Fruit fly (Drosophila melanogaster) whole organism, embryonic: ENCODE measurements around the gene CG10445.

Experiments
- B-H2 ChIP-seq: fragments of 200-800 bp; sonication (Bioruptor generic); optimal IDR thresholded peaks from 2 replicates; lab custom pipeline; 2018; ENCODE audit warnings: missing biosample characterization, mild to moderate bottlenecking, missing genetic modification characterization
- Blimp-1 ChIP-seq: fragments of 200-800 bp; sonication (Bioruptor generic); optimal IDR thresholded peaks from 3 replicates; lab custom pipeline; 2018; ENCODE audit warnings: missing biosample characterization, missing genetic modification characterization, mild to moderate bottlenecking, moderate library complexity, missing genetic modification reagents
- CG15479 ChIP-seq: fragments of 200-800 bp; sonication (Bioruptor generic); optimal IDR thresholded peaks from 3 replicates; lab custom pipeline; 2019; ENCODE audit warnings: missing biosample characterization, mild to moderate bottlenecking, missing genetic modification characterization, moderate library complexity
- CG2199 ChIP-seq: fragments of 200-800 bp; sonication (Bioruptor generic); IDR thresholded peaks from 3 replicates; pipeline ENCODE4 v1.3.6; 2022; ENCODE audit warnings: missing biosample characterization, missing genetic modification characterization
- CG2712 ChIP-seq: fragments of 200-800 bp; optimal IDR thresholded peaks from 3 replicates; lab custom pipeline; 2019; ENCODE audit warnings: missing biosample characterization, mild to moderate bottlenecking, missing genetic modification characterization, moderate library complexity
- CG31365 ChIP-seq: fragments of 200-800 bp; sonication (Bioruptor generic); optimal IDR thresholded peaks from 2 replicates; lab custom pipeline; 2018; ENCODE audit warnings: missing biosample characterization, mild to moderate bottlenecking, missing genetic modification characterization
- CG31441 ChIP-seq: fragments of 200-800 bp; sonication (Bioruptor generic); IDR thresholded peaks from 2 replicates; pipeline ENCODE4 v1.3.6; 2022; ENCODE audit warnings: missing biosample characterization, missing genetic modification characterization
- CG3163 ChIP-seq: fragments of 200-800 bp; sonication (Bioruptor generic); optimal IDR thresholded peaks from 3 replicates; lab custom pipeline; 2016; ENCODE audit warnings: missing biosample characterization, missing genetic modification characterization
- CG34224 ChIP-seq: fragments of 200-800 bp; sonication (Bioruptor generic); IDR thresholded peaks from 3 replicates; pipeline ENCODE4 v1.3.6; 2022; ENCODE audit warnings: missing biosample characterization, missing genetic modification characterization; ENCODE audit not compliant: partially characterized antibody
- CG42726 ChIP-seq: fragments of 200-800 bp; sonication (Bioruptor generic); IDR thresholded peaks from 2 replicates; pipeline ENCODE4 v1.3.6; 2022; ENCODE audit warnings: missing biosample characterization, missing genetic modification characterization; ENCODE audit not compliant: partially characterized antibody
- CG5953 ChIP-seq: fragments of 200-800 bp; sonication (Bioruptor generic); IDR thresholded peaks from 2 replicates; pipeline ENCODE4 v1.3.6; 2022; ENCODE audit warnings: missing biosample characterization, missing genetic modification characterization
- CG6683 ChIP-seq: fragments of 200-800 bp; sonication (Bioruptor generic); optimal IDR thresholded peaks from 2 replicates; lab custom pipeline; 2017; ENCODE audit warnings: missing biosample characterization, mild to moderate bottlenecking, missing genetic modification characterization, missing genetic modification reagents
- CG8089 ChIP-seq: fragments of 200-800 bp; sonication (Bioruptor generic); optimal IDR thresholded peaks from 3 replicates; lab custom pipeline; 2016; ENCODE audit warnings: missing biosample characterization, missing genetic modification characterization
- CG9437 ChIP-seq: fragments of 200-800 bp; sonication (Bioruptor generic); optimal IDR thresholded peaks from 2 replicates; lab custom pipeline; 2018; ENCODE audit warnings: missing biosample characterization, mild to moderate bottlenecking, missing genetic modification characterization
- CG9727 ChIP-seq: fragments of 200-800 bp; sonication (Bioruptor generic); optimal IDR thresholded peaks from 3 replicates; lab custom pipeline; 2017; ENCODE audit warnings: missing biosample characterization, mild to moderate bottlenecking, missing genetic modification characterization
- Drgx ChIP-seq: fragments of 200-800 bp; sonication (Bioruptor generic); IDR thresholded peaks from 2 replicates; pipeline ENCODE4 v1.3.6; 2022; ENCODE audit warnings: missing biosample characterization, missing genetic modification characterization
- Ets65A ChIP-seq: fragments of 200-800 bp; sonication (Bioruptor generic); peaks from one replicate; lab custom pipeline; 2016; ENCODE audit warnings: missing biosample characterization, missing genetic modification characterization
- Hand ChIP-seq: fragments of 200-800 bp; sonication (Bioruptor generic); optimal IDR thresholded peaks from 2 replicates; lab custom pipeline; 2017; ENCODE audit warnings: mild to moderate bottlenecking, missing biosample characterization, missing genetic modification reagents, missing genetic modification characterization
- Hmr ChIP-seq: fragments of 200-800 bp; sonication (Bioruptor generic); optimal IDR thresholded peaks from 3 replicates; lab custom pipeline; 2017; ENCODE audit warnings: mild to moderate bottlenecking, missing biosample characterization, missing genetic modification reagents, missing genetic modification characterization
- Jarid2 ChIP-seq: fragments of 200-800 bp; sonication (Bioruptor generic); optimal IDR thresholded peaks from 3 replicates; lab custom pipeline; 2017; ENCODE audit warnings: mild to moderate bottlenecking, missing biosample characterization, missing genetic modification reagents, missing genetic modification characterization
- Nf-YB ChIP-seq: fragments of 200-800 bp; sonication (Bioruptor generic); optimal IDR thresholded peaks from 3 replicates; lab custom pipeline; 2019; ENCODE audit warnings: missing biosample characterization, mild to moderate bottlenecking, missing genetic modification characterization, moderate library complexity
- Nf-YC ChIP-seq: fragments of 200-800 bp; optimal IDR thresholded peaks from 3 replicates; lab custom pipeline; 2019; ENCODE audit warnings: missing biosample characterization, mild to moderate bottlenecking, missing genetic modification characterization, moderate library complexity
- Oaz ChIP-seq: fragments of 200-800 bp; sonication (Bioruptor generic); IDR thresholded peaks from 2 replicates; pipeline ENCODE4 v1.3.6; 2022; ENCODE audit warnings: missing biosample characterization, missing genetic modification characterization
- Ssrp ChIP-seq: fragments of 200-800 bp; sonication (Bioruptor generic); optimal IDR thresholded peaks from 2 replicates; lab custom pipeline; 2018; ENCODE audit warnings: missing biosample characterization, mild to moderate bottlenecking, missing genetic modification characterization, moderate library complexity
- Trl ChIP-seq, 3 experiments: fragments of >200 bp in 2 of 3; fragments of 200-800 bp in 1 of 3; sonication (Bioruptor generic) in 1 of 3; optimal IDR thresholded peaks; 2 replicates in 1 of 3; 3 replicates in 2 of 3; lab custom pipeline; 2016 to 2017; ENCODE audit warnings: missing biosample characterization in 1 of 3, missing genetic modification characterization in 1 of 3
- Xrp1 ChIP-seq: fragments of 200-800 bp; sonication (Bioruptor generic); IDR thresholded peaks from 2 replicates; pipeline ENCODE4 v1.3.6; 2022; ENCODE audit warnings: missing biosample characterization, missing genetic modification characterization
- bigmax ChIP-seq: fragments of 200-800 bp; sonication (Bioruptor generic); optimal IDR thresholded peaks from 2 replicates; lab custom pipeline; 2018; ENCODE audit warnings: missing biosample characterization, mild to moderate bottlenecking, missing genetic modification characterization
- cg ChIP-seq: fragments of 200-800 bp; sonication (Bioruptor generic); optimal IDR thresholded peaks from 3 replicates; lab custom pipeline; 2019; ENCODE audit warnings: missing biosample characterization, mild to moderate bottlenecking, missing genetic modification characterization, moderate library complexity
- chn ChIP-seq: fragments of 200-800 bp; sonication (Bioruptor generic); optimal IDR thresholded peaks from 2 replicates; lab custom pipeline; 2016; ENCODE audit warnings: missing biosample characterization, missing genetic modification characterization
- dmrt11E ChIP-seq: fragments of 200-800 bp; sonication (Bioruptor generic); optimal IDR thresholded peaks from 3 replicates; lab custom pipeline; 2018; ENCODE audit warnings: missing biosample characterization, mild to moderate bottlenecking, missing genetic modification characterization, moderate library complexity
- gem ChIP-seq: fragments of 200-800 bp; sonication (Bioruptor generic); optimal IDR thresholded peaks from 2 replicates; lab custom pipeline; 2019; ENCODE audit warnings: missing biosample characterization, mild to moderate bottlenecking, missing genetic modification characterization, moderate library complexity
- grn ChIP-seq: fragments of 200-800 bp; sonication (Bioruptor generic); optimal IDR thresholded peaks from 3 replicates; lab custom pipeline; 2017; ENCODE audit warnings: missing biosample characterization, missing genetic modification characterization
- hbn ChIP-seq: fragments of 200-800 bp; sonication (Bioruptor generic); IDR thresholded peaks from 2 replicates; pipeline ENCODE4 v1.3.6; 2022; ENCODE audit warnings: missing biosample characterization, missing genetic modification characterization; ENCODE audit not compliant: partially characterized antibody
- her ChIP-seq: fragments of 200-800 bp; sonication (Bioruptor generic); optimal IDR thresholded peaks from 2 replicates; lab custom pipeline; 2016; ENCODE audit warnings: missing biosample characterization, missing genetic modification characterization
- kni ChIP-seq: fragments of 200-800 bp; sonication (Bioruptor generic); optimal IDR thresholded peaks from 3 replicates; lab custom pipeline; 2017; ENCODE audit warnings: mild to moderate bottlenecking, missing biosample characterization, missing genetic modification reagents, missing genetic modification characterization
- org-1 ChIP-seq: fragments of 200-800 bp; sonication (Bioruptor generic); optimal IDR thresholded peaks from 2 replicates; lab custom pipeline; 2017; ENCODE audit warnings: missing biosample characterization, missing genetic modification characterization
- sens ChIP-seq: fragments of 200-800 bp; sonication (Bioruptor generic); peaks from one replicate; lab custom pipeline; 2016; ENCODE audit warnings: missing biosample characterization, missing genetic modification characterization
- slp2 ChIP-seq: fragments of 200-800 bp; sonication (Bioruptor generic); optimal IDR thresholded peaks from 2 replicates; lab custom pipeline; 2016; ENCODE audit warnings: missing biosample characterization, missing genetic modification characterization
- twi ChIP-seq: fragments of 200-800 bp; optimal IDR thresholded peaks from 2 replicates; lab custom pipeline; 2019; ENCODE audit warnings: missing biosample characterization, mild to moderate bottlenecking, missing genetic modification characterization, moderate library complexity

CG10445 gene

dm6 chr3R:7953041-7953788 is 33.1 kb upstream of the CG10445 start:
- TF ChIP-seq Oaz, result no peak
- peak; percentile 19 for TF ChIP-seq gem
- no peak for TF ChIP-seq CG31441
- TF ChIP-seq her (GFP tag; lab: Kevin White, UChicago), result no peak
- TF ChIP-seq bigmax (GFP tag; lab: Kevin White, UChicago), result no peak
- TF ChIP-seq sens (GFP tag; lab: Kevin White, UChicago), result peak; percentile 23

dm6 chr3R:7950147-7950546 is 30.0 kb upstream of the CG10445 start:
- TF ChIP-seq B-H2 (GFP tag; lab: Kevin White, UChicago) (no peak), Ets65A (GFP tag; lab: Kevin White, UChicago) (peak; percentile 65)

dm6 chr3R:7947349-7947748 is 27.2 kb upstream of the CG10445 start:
- TF ChIP-seq Nf-YB (GFP tag; lab: Kevin White, UChicago) (peak; percentile 49), Hand (GFP tag; lab: Kevin White, UChicago) (no peak), twi (tag; lab: Kevin White, UChicago) (peak; percentile 20), CG2199 (GFP tag; lab: Robert Waterston, UW) (peak; percentile 22; the same call in 1 of the 3 replicates), Trl (optimal IDR thresholded peaks at IDR 0.05; lab: Kevin White, UChicago) (peak in 1 of 2 experiments; percentile 25), Trl (GFP tag; optimal IDR thresholded peaks at IDR 0.05; lab: Kevin White, UChicago) (no peak), CG9727 (GFP tag; lab: Kevin White, UChicago) (no peak), Drgx (GFP tag; lab: Robert Waterston, UW) (peak; percentile 57; the same call in 1 of the 2 replicates), cg (GFP tag; lab: Kevin White, UChicago) (peak; percentile 13)

dm6 chr3R:7944699-7945349 is 24.7 kb upstream of the CG10445 start:
- TF ChIP-seq CG2712 (tag; lab: Kevin White, UChicago) (no peak), Blimp-1 (GFP tag; lab: Kevin White, UChicago) (peak; percentile 48), CG34224 (GFP tag; lab: Robert Waterston, UW) (no peak), dmrt11E (peak; percentile 17), grn (GFP tag; lab: Kevin White, UChicago) (peak; percentile 50), gem (peak; percentile 17), Trl (optimal IDR thresholded peaks at IDR 0.05; lab: Kevin White, UChicago) (peak in 1 of 2 experiments; percentile 6), Trl (GFP tag; optimal IDR thresholded peaks at IDR 0.05; lab: Kevin White, UChicago) (no peak), CG15479 (peak; percentile 49), kni (GFP tag; lab: Kevin White, UChicago) (no peak), CG9437 (GFP tag; lab: Kevin White, UChicago) (peak; percentile 21)

dm6 chr3R:7936786-7937363 is 16.8 kb upstream of the CG10445 start:
- TF ChIP-seq CG6683 (GFP tag; lab: Kevin White, UChicago) (no peak), chn (GFP tag; lab: Kevin White, UChicago) (no peak), Jarid2 (GFP tag; lab: Kevin White, UChicago) (peak; percentile 48), Ssrp (tag; lab: Kevin White, UChicago) (no peak), CG5953 (GFP tag; lab: Robert Waterston, UW) (no peak), CG8089 (GFP tag; lab: Kevin White, UChicago) (no peak), Nf-YB (GFP tag; lab: Kevin White, UChicago) (peak; percentile 99), CG31441 (no peak), org-1 (no peak), CG31365 (tag; lab: Kevin White, UChicago) (no peak), hbn (GFP tag; lab: Robert Waterston, UW) (no peak), CG2712 (tag; lab: Kevin White, UChicago) (no peak), slp2 (GFP tag; lab: Kevin White, UChicago) (no peak), CG3163 (GFP tag; lab: Kevin White, UChicago) (peak; percentile 4), CG42726 (GFP tag; lab: Robert Waterston, UW) (0 out of 2 replicates have a peak, but pooled peaks have one; percentile 34), Nf-YC (tag; lab: Kevin White, UChicago) (peak; percentile 97), Xrp1 (GFP tag; lab: Robert Waterston, UW) (no peak), Hmr (GFP tag; lab: Kevin White, UChicago) (no peak)
